Worm (Caenorhabditis elegans) whole organism, young adult: Measurements from ENCODE around the gene cblc-1.

Experiments
- C17E4.6 ChIP-seq: fragments of 200-800 bp; sonication (Bioruptor generic); IDR thresholded peaks from 2 replicates; pipeline ENCODE4 v1.3.6; 2022; ENCODE audit warnings: missing genetic modification reagents, missing genetic modification characterization, missing compliant biosample characterization
- F37B4.10 ChIP-seq: fragments of 200-800 bp; sonication (Bioruptor generic); IDR thresholded peaks from 2 replicates; pipeline ENCODE4 v1.3.6; 2022; ENCODE audit warnings: missing genetic modification characterization, missing compliant biosample characterization
- F49E8.2 ChIP-seq: sonication (generic microtip); optimal IDR thresholded peaks from 3 replicates; lab custom pipeline; 2017; ENCODE audit warnings: missing genetic modification characterization, mild to moderate bottlenecking, missing compliant biosample characterization, antibody characterized with exemption, moderate library complexity; ENCODE audit not compliant: insufficient read depth
- cebp-2 ChIP-seq: fragments of 200-800 bp; sonication (Bioruptor generic); IDR thresholded peaks from 2 replicates; pipeline ENCODE4 v1.3.6; 2022; ENCODE audit warnings: missing genetic modification characterization, missing compliant biosample characterization
- ekl-4 ChIP-seq: fragments of 200-800 bp; sonication (Bioruptor generic); IDR thresholded peaks from 2 replicates; pipeline ENCODE4 v1.3.6; 2022; ENCODE audit warnings: missing genetic modification reagents, missing genetic modification characterization, missing compliant biosample characterization
- nfya-1 ChIP-seq: sonication (generic microtip); optimal IDR thresholded peaks from 2 replicates; lab custom pipeline; 2017; ENCODE audit warnings: antibody characterized with exemption, missing compliant biosample characterization, missing genetic modification characterization, borderline replicate concordance; ENCODE audit not compliant: insufficient read depth
- nhr-90 ChIP-seq: sonication (generic microtip); optimal IDR thresholded peaks from 2 replicates; lab custom pipeline; 2016; ENCODE audit warnings: missing genotype, mild to moderate bottlenecking, missing genetic modification characterization, missing compliant biosample characterization
- sdz-38 ChIP-seq: sonication (generic microtip); optimal IDR thresholded peaks from 2 replicates; lab custom pipeline; 2016; ENCODE audit warnings: missing genotype, missing genetic modification characterization, missing compliant biosample characterization
- snpc-4 ChIP-seq, 5 experiments: fragments of 150-350 bp in 1 of 5; sonication (generic microtip) in 4 of 5; optimal IDR thresholded peaks; 2 replicates each; lab custom pipeline; 2014 to 2018; ENCODE audit warnings: missing genetic modification characterization in 5 of 5, missing biosample characterization in 3 of 5, antibody characterized with exemption in 2 of 5, mild to moderate bottlenecking in 2 of 5, missing compliant biosample characterization in 2 of 5, missing genotype in 2 of 5, moderate library complexity in 2 of 5, missing genetic modification reagents in 1 of 5
- ztf-28 ChIP-seq: fragments of 200-800 bp; sonication (Bioruptor generic); IDR thresholded peaks from 2 replicates; pipeline ENCODE4 v1.3.6; 2022; ENCODE audit warnings: missing genetic modification reagents, missing genetic modification characterization, missing compliant biosample characterization

- TF ChIP-seq cebp-2 (GFP tag; lab: Robert Waterston, UW): no peak
- TF ChIP-seq ekl-4 (GFP tag; lab: Robert Waterston, UW): no peak; the same call in 1 of the 2 replicates
- TF ChIP-seq ztf-28: no peak
- TF ChIP-seq F37B4.10 (GFP tag; lab: Robert Waterston, UW): no peak
- TF ChIP-seq snpc-4 (GFP tag; optimal IDR thresholded peaks at IDR 0.05; lab: Kevin White, UChicago): no peak
- TF ChIP-seq snpc-4 (tag; optimal IDR thresholded peaks at IDR 0.05; lab: Kevin White, UChicago): peak in 1 of 4 experiments; percentile 10
- TF ChIP-seq F49E8.2 (tag; lab: Kevin White, UChicago): no peak
- TF ChIP-seq sdz-38 (tag; lab: Kevin White, UChicago): no peak
- TF ChIP-seq nfya-1 (tag; lab: Kevin White, UChicago): no peak
- peak; percentile 54 for TF ChIP-seq nhr-90 (tag; lab: Kevin White, UChicago)
- no peak for TF ChIP-seq C17E4.6
Observed at ce11 chrII:4925198-4925764, 15.7 kb downstream of the cblc-1 start, which contains the start of gene aagr-2.
